Worm (Caenorhabditis elegans) whole organism, L3 larva: ENCODE results near the gene T23F2.2.

ENCODE experiments used
- ama-1 ChIP-seq: fragments of 150-350 bp; optimal IDR thresholded peaks from 2 replicates; lab custom pipeline; 2018
- elt-1 ChIP-seq: fragments of 150-350 bp; optimal IDR thresholded peaks from 2 replicates; lab custom pipeline; 2014; ENCODE audit warnings: missing biosample characterization, missing genetic modification characterization
- fkh-10 ChIP-seq: sonication (generic microtip); optimal IDR thresholded peaks from 2 replicates; lab custom pipeline; 2017; ENCODE audit warnings: missing biosample characterization, missing genetic modification reagents, missing genetic modification characterization
- lin-39 ChIP-seq: fragments of 150-350 bp; optimal IDR thresholded peaks from 2 replicates; lab custom pipeline; 2018; ENCODE audit warnings: missing biosample characterization, missing genetic modification reagents, missing genetic modification characterization
- nhr-12 ChIP-seq: fragments of 150-350 bp; optimal IDR thresholded peaks from 2 replicates; lab custom pipeline; 2014; ENCODE audit warnings: missing biosample characterization, missing genetic modification characterization
- nhr-23 ChIP-seq: fragments of 150-350 bp; optimal IDR thresholded peaks from 2 replicates; lab custom pipeline; 2014; ENCODE audit warnings: missing biosample characterization, missing genetic modification reagents, missing genetic modification characterization
- pqm-1 ChIP-seq: fragments of 150-350 bp; optimal IDR thresholded peaks from 2 replicates; lab custom pipeline; 2017; ENCODE audit warnings: missing biosample characterization, missing genetic modification characterization, inconsistent platforms
- skn-1 ChIP-seq: fragments of 150-350 bp; optimal IDR thresholded peaks from 2 replicates; lab custom pipeline; 2014; ENCODE audit warnings: missing biosample characterization, missing genetic modification characterization
- unc-39 ChIP-seq: sonication (generic microtip); optimal IDR thresholded peaks from 4 replicates; lab custom pipeline; 2017; ENCODE audit warnings: missing biosample characterization, missing genetic modification characterization

- TF ChIP-seq elt-1 (tag; lab: Kevin White, UChicago) (no peak), nhr-12 (tag; lab: Kevin White, UChicago) (no peak), lin-39 (no peak), skn-1 (tag; lab: Kevin White, UChicago) (no peak), fkh-10 (GFP tag; lab: Kevin White, UChicago) (no peak), nhr-23 (tag; lab: Kevin White, UChicago) (no peak), unc-39 (no peak), pqm-1 (tag; lab: Kevin White, UChicago) (peak; percentile 37), ama-1 (lab: Kevin White, UChicago) (no peak)
Measured at ce11 chrX:5465631-5466030, 39.4 kb downstream of the T23F2.2 start.
